Fruit fly (Drosophila melanogaster) whole organism, prepupa: ENCODE measurements around the gene TP53INP.

Experiments used
- CG15336 ChIP-seq: fragments of 200-800 bp; sonication (Bioruptor generic); IDR thresholded peaks from 2 replicates; pipeline ENCODE4 v1.3.6; 2022; ENCODE audit warnings: missing biosample characterization, missing genetic modification characterization
- CG31627 ChIP-seq: fragments of 200-800 bp; sonication (Bioruptor generic); optimal IDR thresholded peaks from 3 replicates; lab custom pipeline; 2016; ENCODE audit warnings: missing biosample characterization, missing genetic modification characterization
- CG32006 ChIP-seq: fragments of 200-800 bp; sonication (Bioruptor generic); optimal IDR thresholded peaks from 3 replicates; lab custom pipeline; 2017; ENCODE audit warnings: missing biosample characterization, mild to moderate bottlenecking, missing genetic modification characterization
- CG34406 ChIP-seq: fragments of 200-800 bp; sonication (Bioruptor generic); optimal IDR thresholded peaks from 3 replicates; lab custom pipeline; 2016; ENCODE audit warnings: missing biosample characterization, missing genetic modification characterization
- CG6163 ChIP-seq: fragments of 200-800 bp; sonication (Bioruptor generic); IDR thresholded peaks from 3 replicates; pipeline ENCODE4 v1.3.6; 2022; ENCODE audit warnings: missing biosample characterization, missing genetic modification characterization
- CG6276 ChIP-seq: fragments of 200-800 bp; sonication (Bioruptor generic); optimal IDR thresholded peaks from 2 replicates; lab custom pipeline; 2017; ENCODE audit warnings: missing biosample characterization, mild to moderate bottlenecking, missing genetic modification characterization
- CG7368 ChIP-seq: fragments of 200-800 bp; sonication (Bioruptor generic); optimal IDR thresholded peaks from 3 replicates; lab custom pipeline; 2016; ENCODE audit warnings: missing biosample characterization, missing genetic modification characterization
- CG8119 ChIP-seq: fragments of 200-800 bp; sonication (Bioruptor generic); IDR thresholded peaks from 3 replicates; pipeline ENCODE4 v1.3.6; 2022; ENCODE audit warnings: missing biosample characterization, missing genetic modification characterization
- Eip75B ChIP-seq: fragments of 200-800 bp; sonication (Bioruptor generic); optimal IDR thresholded peaks from 3 replicates; lab custom pipeline; 2016; ENCODE audit warnings: missing biosample characterization, missing genetic modification characterization
- Eip78C ChIP-seq: fragments of 200-800 bp; sonication (Bioruptor generic); peaks from one replicate; lab custom pipeline; 2016; ENCODE audit warnings: missing biosample characterization, missing genetic modification characterization
- Gug ChIP-seq: fragments of 200-800 bp; sonication (Bioruptor generic); IDR thresholded peaks from 2 replicates; pipeline ENCODE4 v1.3.6; 2022; ENCODE audit warnings: missing biosample characterization, missing genetic modification characterization
- Hr38 ChIP-seq: sonication (Bioruptor generic); optimal IDR thresholded peaks from 2 replicates; lab custom pipeline; 2016; ENCODE audit warnings: missing biosample characterization, missing genetic modification characterization
- Hr4 ChIP-seq: fragments of 200-800 bp; sonication (Bioruptor generic); optimal IDR thresholded peaks from 3 replicates; lab custom pipeline; 2016; ENCODE audit warnings: missing biosample characterization, missing genetic modification characterization
- Lpt ChIP-seq: fragments of 200-800 bp; sonication (Bioruptor generic); optimal IDR thresholded peaks from 3 replicates; lab custom pipeline; 2016; ENCODE audit warnings: missing biosample characterization, missing genetic modification characterization
- Sox102F ChIP-seq: fragments of 200-800 bp; sonication (Bioruptor generic); optimal IDR thresholded peaks from 2 replicates; lab custom pipeline; 2016; ENCODE audit warnings: missing biosample characterization, mild to moderate bottlenecking, missing genetic modification characterization
- Sox14 ChIP-seq: fragments of 200-800 bp; sonication (Bioruptor generic); optimal IDR thresholded peaks from 3 replicates; lab custom pipeline; 2016; ENCODE audit warnings: missing biosample characterization, missing genetic modification characterization
- Sox15 ChIP-seq: fragments of 200-800 bp; sonication (Bioruptor generic); optimal IDR thresholded peaks from 3 replicates; lab custom pipeline; 2016; ENCODE audit warnings: missing biosample characterization, missing genetic modification characterization
- achi ChIP-seq: fragments of 200-800 bp; sonication (Bioruptor generic); optimal IDR thresholded peaks from 3 replicates; lab custom pipeline; 2016; ENCODE audit warnings: missing biosample characterization, missing genetic modification characterization
- dac ChIP-seq: fragments of 200-800 bp; sonication (Bioruptor generic); optimal IDR thresholded peaks from 2 replicates; lab custom pipeline; 2017; ENCODE audit warnings: missing biosample characterization, mild to moderate bottlenecking, missing genetic modification characterization
- dsx ChIP-seq: fragments of 200-800 bp; optimal IDR thresholded peaks from 3 replicates; lab custom pipeline; 2019; ENCODE audit warnings: missing biosample characterization, mild to moderate bottlenecking, missing genetic modification characterization, moderate library complexity; ENCODE audit not compliant: poor library complexity, severe bottlenecking
- eg ChIP-seq: fragments of 200-800 bp; sonication (Bioruptor generic); IDR thresholded peaks from 3 replicates; pipeline ENCODE4 v1.3.6; 2022; ENCODE audit warnings: missing biosample characterization, missing genetic modification characterization
- fkh ChIP-seq: fragments of 200-800 bp; sonication (Bioruptor generic); optimal IDR thresholded peaks from 3 replicates; lab custom pipeline; 2017; ENCODE audit warnings: missing biosample characterization, mild to moderate bottlenecking, missing genetic modification characterization, moderate library complexity
- lz ChIP-seq: fragments of 200-800 bp; sonication (Bioruptor generic); optimal IDR thresholded peaks from 3 replicates; lab custom pipeline; 2016; ENCODE audit warnings: missing biosample characterization, missing genetic modification characterization
- net ChIP-seq: fragments of 200-800 bp; sonication (Bioruptor generic); optimal IDR thresholded peaks from 3 replicates; lab custom pipeline; 2016; ENCODE audit warnings: missing biosample characterization, missing genetic modification characterization
- spab ChIP-seq: fragments of 200-800 bp; sonication (Bioruptor generic); optimal IDR thresholded peaks from 2 replicates; lab custom pipeline; 2017; ENCODE audit warnings: missing biosample characterization, mild to moderate bottlenecking, missing genetic modification characterization, missing genetic modification reagents
- svp ChIP-seq: fragments of 200-800 bp; sonication (Bioruptor generic); peaks from one replicate; lab custom pipeline; 2016; ENCODE audit warnings: missing biosample characterization, missing genetic modification characterization
- vri ChIP-seq: fragments of 200-800 bp; sonication (Bioruptor generic); optimal IDR thresholded peaks from 3 replicates; lab custom pipeline; 2016; ENCODE audit warnings: missing biosample characterization, mild to moderate bottlenecking, missing genetic modification characterization

Gene TP53INP

DNA sequence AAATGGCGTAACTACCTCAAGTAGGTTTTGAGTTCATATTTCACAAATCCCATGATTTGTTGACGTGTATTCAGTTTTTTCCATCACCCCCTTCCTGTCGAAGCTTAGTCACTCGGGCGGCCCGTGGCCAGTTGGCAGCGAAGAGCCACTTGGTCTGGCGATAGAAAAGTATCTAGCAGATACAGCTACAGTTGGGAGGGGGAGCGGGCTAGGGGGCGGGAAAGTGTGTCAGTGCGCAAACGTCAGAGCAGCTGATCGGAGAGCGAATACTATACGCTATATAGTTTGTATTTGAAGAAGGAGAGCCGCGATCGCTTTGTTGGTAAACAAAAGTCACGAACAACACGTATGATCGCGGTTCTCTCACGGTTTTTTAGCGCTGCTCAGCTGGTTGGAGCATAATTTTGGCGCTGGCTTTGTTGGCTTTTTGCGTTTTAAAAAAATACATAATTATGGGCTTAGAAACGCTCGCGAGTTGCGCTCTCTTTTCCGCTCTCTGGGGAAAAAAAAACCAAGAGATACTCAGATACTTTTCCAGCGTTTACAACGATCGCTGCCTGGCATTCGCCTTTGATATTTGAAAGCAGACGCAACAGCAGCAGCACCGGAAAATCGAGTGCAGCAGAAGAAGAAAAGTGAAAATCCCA, 7.2 kb downstream of the TP53INP start:
- TF ChIP-seq Gug: peak; percentile 34; the same call in 1 of the 2 replicates
- peak; percentile 25 for TF ChIP-seq net (GFP tag; lab: Kevin White, UChicago)
- no peak for TF ChIP-seq Eip78C (GFP tag; lab: Kevin White, UChicago)
- TF ChIP-seq Hr4 (GFP tag; lab: Kevin White, UChicago): peak; percentile 18
- no peak for TF ChIP-seq dsx (GFP tag; lab: Kevin White, UChicago)
- TF ChIP-seq fkh (GFP tag; lab: Kevin White, UChicago): peak; percentile 86
- TF ChIP-seq CG15336 (GFP tag; lab: Robert Waterston, UW): peak; percentile 31
- TF ChIP-seq CG31627: no peak
- TF ChIP-seq CG8119: peak; percentile 13; the same call in 1 of the 3 replicates
- peak; percentile 20 for TF ChIP-seq Lpt (GFP tag; lab: Kevin White, UChicago)
- peak; percentile 51; the same call in 2 of the 3 replicates for TF ChIP-seq CG6163
- TF ChIP-seq vri: peak; percentile 9
- TF ChIP-seq CG32006 (GFP tag; lab: Kevin White, UChicago): peak; percentile 35

DNA sequence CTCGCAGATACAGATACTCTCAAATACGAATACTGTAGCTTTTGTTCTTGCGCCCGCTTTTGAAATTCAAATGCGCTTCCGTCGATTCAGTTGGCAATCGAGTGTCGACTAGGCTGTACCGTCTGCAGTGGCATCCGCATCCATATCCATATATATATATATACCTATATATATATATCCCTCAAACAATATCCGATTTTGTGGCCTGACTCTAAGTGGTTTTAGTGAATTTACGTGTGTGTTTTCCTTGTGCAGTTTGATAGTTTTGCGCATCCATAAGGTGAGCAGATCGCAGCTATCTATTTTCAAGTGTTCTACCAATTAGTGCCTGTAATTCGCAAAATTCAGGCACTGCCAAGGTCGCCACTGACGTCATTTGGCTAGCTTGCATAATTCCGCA, 7.8 kb downstream of the TP53INP start:
- TF ChIP-seq Eip78C (GFP tag; lab: Kevin White, UChicago) (peak; percentile 39), CG7368 (GFP tag; lab: Kevin White, UChicago) (no peak)

DNA sequence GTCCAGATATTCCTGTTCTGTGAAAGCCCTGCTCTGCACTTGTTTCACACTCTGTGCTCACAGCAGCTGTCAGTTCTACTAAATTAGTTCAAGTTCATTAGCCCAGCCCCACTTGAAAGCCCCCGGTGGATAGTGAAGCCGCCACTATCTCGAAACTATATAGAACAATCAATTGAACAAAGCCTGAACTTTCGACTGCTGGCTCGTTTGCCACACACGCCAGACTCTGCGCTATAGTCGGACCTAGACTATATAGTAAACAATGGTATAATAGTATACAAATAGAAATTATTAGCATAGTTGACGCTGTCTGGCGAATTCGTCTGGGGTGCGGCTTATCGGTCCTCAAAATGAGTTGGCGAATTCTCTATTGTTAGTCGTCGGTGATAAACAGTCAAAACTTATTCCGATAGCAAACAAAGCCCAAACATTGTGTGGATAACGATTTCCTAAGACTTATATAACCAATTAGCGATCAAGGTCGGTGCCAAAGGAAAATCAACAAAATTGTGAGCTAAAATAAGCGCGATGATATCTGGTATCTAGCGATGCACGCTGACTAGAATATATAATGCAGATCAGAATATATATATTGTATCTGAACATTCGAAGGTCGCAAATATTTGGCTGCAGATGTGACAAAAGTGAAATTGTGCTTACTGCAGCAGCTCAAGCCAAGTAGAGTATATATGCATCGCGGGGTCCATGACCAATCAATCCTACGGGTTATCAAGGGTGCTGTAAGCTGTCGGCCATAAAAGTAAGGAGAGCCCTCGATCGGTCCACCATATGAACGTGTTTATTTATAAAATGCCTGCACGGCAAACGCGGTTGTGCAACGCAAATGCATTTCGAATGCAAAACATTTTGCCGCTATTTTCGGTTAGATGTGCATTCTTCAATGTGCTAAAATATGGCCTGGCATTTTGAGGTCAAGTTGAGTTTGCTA, 8.9 kb downstream of the TP53INP start:
- TF ChIP-seq lz (no peak), CG7368 (GFP tag; lab: Kevin White, UChicago) (no peak), fkh (GFP tag; lab: Kevin White, UChicago) (peak; percentile 69), svp (peak; percentile 98), CG6276 (peak; percentile 9), vri (no peak), Eip78C (GFP tag; lab: Kevin White, UChicago) (peak; percentile 18), Sox15 (GFP tag; lab: Kevin White, UChicago) (no peak), CG34406 (no peak), net (GFP tag; lab: Kevin White, UChicago) (no peak), Hr4 (GFP tag; lab: Kevin White, UChicago) (no peak), spab (GFP tag; lab: Kevin White, UChicago) (no peak), Sox102F (GFP tag; lab: Kevin White, UChicago) (no peak), dac (no peak), Sox14 (GFP tag; lab: Kevin White, UChicago) (no peak), CG6163 (no peak), Eip75B (GFP tag; lab: Kevin White, UChicago) (no peak), Hr38 (GFP tag; lab: Kevin White, UChicago) (no peak)

DNA sequence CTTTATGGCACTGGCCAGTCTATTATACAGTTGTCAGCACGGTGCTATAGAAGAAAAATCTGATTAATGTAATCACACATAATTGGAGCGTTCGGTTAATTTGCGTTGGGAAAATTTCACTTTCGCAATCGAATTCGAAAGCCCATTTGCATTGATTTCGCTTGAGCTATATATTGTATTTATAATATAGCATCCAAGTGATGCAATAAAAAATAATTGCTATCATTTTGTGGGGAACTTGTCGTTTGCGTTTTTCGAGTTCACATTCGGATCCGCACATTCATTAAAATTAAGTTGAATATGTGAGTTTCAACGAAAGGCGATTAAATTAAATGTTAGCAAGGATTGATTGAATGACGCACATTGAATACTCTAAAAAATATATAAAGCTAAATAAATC, 10.3 kb downstream of the TP53INP start:
- no peak for TF ChIP-seq CG8119
- TF ChIP-seq svp: peak; percentile 67

DNA sequence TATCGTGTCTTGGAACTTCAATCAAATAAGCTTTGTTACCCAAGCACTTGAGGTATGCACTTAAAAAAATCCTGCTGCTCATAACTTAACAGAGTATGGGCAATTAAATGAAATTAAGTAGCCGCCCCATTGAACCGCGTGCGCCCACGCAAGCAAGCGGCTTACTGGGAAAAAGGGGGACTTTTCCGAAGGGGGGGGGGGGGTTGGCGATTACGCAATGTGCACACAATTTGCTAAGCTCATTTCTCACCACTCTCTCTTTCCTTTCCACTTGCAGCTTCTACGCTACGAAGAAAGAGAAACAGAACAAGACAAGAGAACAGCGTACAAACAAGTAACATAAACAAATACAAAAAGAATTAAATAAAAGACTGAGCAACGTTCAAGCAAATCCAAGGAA, 10.8 kb downstream of the TP53INP start:
- TF ChIP-seq spab (GFP tag; lab: Kevin White, UChicago) (no peak), eg (GFP tag; lab: Robert Waterston, UW) (peak; percentile 48; the same call in 1 of the 3 replicates), CG6276 (peak; percentile 26), vri (peak; percentile 9), Eip78C (GFP tag; lab: Kevin White, UChicago) (peak; percentile 48), CG32006 (GFP tag; lab: Kevin White, UChicago) (peak; percentile 35)
- TF ChIP-seq, all 60 proteins: peak for 5

DNA sequence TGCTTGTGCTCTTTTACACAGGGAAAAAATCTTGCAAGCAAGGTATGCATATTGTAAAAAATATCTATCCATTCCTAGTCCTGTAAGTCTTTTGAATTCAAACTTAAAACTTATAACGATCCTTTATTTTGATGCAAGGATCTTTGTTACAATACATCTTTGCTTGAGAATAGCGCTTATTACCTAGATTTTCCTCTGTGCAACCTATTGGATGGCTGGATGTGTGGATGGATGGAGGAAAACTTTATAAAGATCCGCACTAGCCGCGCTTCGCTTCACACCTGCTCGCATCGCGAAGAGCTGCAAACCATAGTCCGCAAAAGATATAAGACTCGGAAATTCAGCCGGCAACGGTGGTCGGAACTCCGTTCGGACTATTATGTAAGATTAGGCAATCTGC, 14.6 kb downstream of the TP53INP start, which contains the start of gene CG15020:
TSS of gene CG15020 (plus strand) at position 301 of the 400 bp plus-strand sequence.
- TF ChIP-seq achi (GFP tag; lab: Kevin White, UChicago) (no peak), CG32006 (GFP tag; lab: Kevin White, UChicago) (peak; percentile 27)
- TF ChIP-seq, all 60 proteins: peak for 1
